Fruit fly (Drosophila melanogaster) whole organism, prepupa: ENCODE results near the gene betaTub65B.
A peak's percentile ranks its signal among the peaks of the same experiment; 100 is the strongest.

ENCODE experiments used
- CG10669 ChIP-seq: fragments of 200-800 bp; sonication (Bioruptor generic); optimal IDR thresholded peaks from 3 replicates; lab custom pipeline; 2018; ENCODE audit warnings: missing biosample characterization, mild to moderate bottlenecking, missing genetic modification characterization, moderate library complexity
- CG11294 ChIP-seq: fragments of 200-800 bp; sonication (Bioruptor generic); IDR thresholded peaks from 2 replicates; pipeline ENCODE4 v1.3.6; 2022; ENCODE audit warnings: missing biosample characterization, missing genetic modification characterization
- CG11902 ChIP-seq: fragments of 200-800 bp; sonication (Bioruptor generic); optimal IDR thresholded peaks from 3 replicates; lab custom pipeline; 2016; ENCODE audit warnings: missing biosample characterization, missing genetic modification characterization
- CG15336 ChIP-seq: fragments of 200-800 bp; sonication (Bioruptor generic); IDR thresholded peaks from 2 replicates; pipeline ENCODE4 v1.3.6; 2022; ENCODE audit warnings: missing biosample characterization, missing genetic modification characterization
- CG1621 ChIP-seq: fragments of 200-800 bp; sonication (Bioruptor generic); optimal IDR thresholded peaks from 3 replicates; lab custom pipeline; 2018; ENCODE audit warnings: missing biosample characterization, mild to moderate bottlenecking, missing genetic modification characterization
- CG16779 ChIP-seq: fragments of 200-800 bp; sonication (Bioruptor generic); optimal IDR thresholded peaks from 3 replicates; lab custom pipeline; 2017; ENCODE audit warnings: missing biosample characterization, mild to moderate bottlenecking, missing genetic modification characterization
- CG3032 ChIP-seq: fragments of 200-800 bp; optimal IDR thresholded peaks from 2 replicates; lab custom pipeline; 2019; ENCODE audit warnings: missing biosample characterization, mild to moderate bottlenecking, missing genetic modification characterization, moderate library complexity
- CG31627 ChIP-seq: fragments of 200-800 bp; sonication (Bioruptor generic); optimal IDR thresholded peaks from 3 replicates; lab custom pipeline; 2016; ENCODE audit warnings: missing biosample characterization, missing genetic modification characterization
- CG32006 ChIP-seq: fragments of 200-800 bp; sonication (Bioruptor generic); optimal IDR thresholded peaks from 3 replicates; lab custom pipeline; 2017; ENCODE audit warnings: missing biosample characterization, mild to moderate bottlenecking, missing genetic modification characterization
- CG3919 ChIP-seq: fragments of 200-800 bp; sonication (Bioruptor generic); optimal IDR thresholded peaks from 3 replicates; lab custom pipeline; 2016; ENCODE audit warnings: missing biosample characterization, missing genetic modification characterization
- CG4318 ChIP-seq: fragments of 200-800 bp; sonication (Bioruptor generic); optimal IDR thresholded peaks from 3 replicates; lab custom pipeline; 2017; ENCODE audit warnings: missing biosample characterization, mild to moderate bottlenecking, missing genetic modification characterization
- CG6163 ChIP-seq: fragments of 200-800 bp; sonication (Bioruptor generic); IDR thresholded peaks from 3 replicates; pipeline ENCODE4 v1.3.6; 2022; ENCODE audit warnings: missing biosample characterization, missing genetic modification characterization
- CG6792 ChIP-seq: fragments of 200-800 bp; sonication (Bioruptor generic); optimal IDR thresholded peaks from 3 replicates; lab custom pipeline; 2016; ENCODE audit warnings: missing biosample characterization, missing genetic modification characterization
- CG6808 ChIP-seq: fragments of 200-800 bp; sonication (Bioruptor generic); optimal IDR thresholded peaks from 3 replicates; lab custom pipeline; 2017; ENCODE audit warnings: missing biosample characterization, missing genetic modification characterization, mild to moderate bottlenecking, moderate library complexity, missing genetic modification reagents
- CG7368 ChIP-seq: fragments of 200-800 bp; sonication (Bioruptor generic); optimal IDR thresholded peaks from 3 replicates; lab custom pipeline; 2016; ENCODE audit warnings: missing biosample characterization, missing genetic modification characterization
- CG8319 ChIP-seq: fragments of 200-800 bp; sonication (Bioruptor generic); optimal IDR thresholded peaks from 3 replicates; lab custom pipeline; 2016; ENCODE audit warnings: missing biosample characterization, missing genetic modification characterization
- CG9139 ChIP-seq: fragments of 200-800 bp; sonication (Bioruptor generic); optimal IDR thresholded peaks from 3 replicates; lab custom pipeline; 2017; ENCODE audit warnings: missing biosample characterization, mild to moderate bottlenecking, missing genetic modification characterization
- Eip75B ChIP-seq: fragments of 200-800 bp; sonication (Bioruptor generic); optimal IDR thresholded peaks from 3 replicates; lab custom pipeline; 2016; ENCODE audit warnings: missing biosample characterization, missing genetic modification characterization
- Eip78C ChIP-seq: fragments of 200-800 bp; sonication (Bioruptor generic); peaks from one replicate; lab custom pipeline; 2016; ENCODE audit warnings: missing biosample characterization, missing genetic modification characterization
- Eip93F ChIP-seq: fragments of 200-800 bp; sonication (Bioruptor generic); optimal IDR thresholded peaks from 2 replicates; lab custom pipeline; 2016; ENCODE audit warnings: missing biosample characterization, mild to moderate bottlenecking, missing genetic modification characterization
- Ets21C ChIP-seq: fragments of 200-800 bp; sonication (Bioruptor generic); optimal IDR thresholded peaks from 3 replicates; lab custom pipeline; 2016; ENCODE audit warnings: missing biosample characterization, missing genetic modification characterization
- Ets96B ChIP-seq: fragments of 200-800 bp; optimal IDR thresholded peaks from 2 replicates; lab custom pipeline; 2019; ENCODE audit warnings: missing biosample characterization, mild to moderate bottlenecking, missing genetic modification characterization, moderate library complexity
- Hr39 ChIP-seq: fragments of 200-800 bp; sonication (Bioruptor generic); optimal IDR thresholded peaks from 2 replicates; lab custom pipeline; 2016; ENCODE audit warnings: missing biosample characterization, missing genetic modification characterization
- Lpt ChIP-seq: fragments of 200-800 bp; sonication (Bioruptor generic); optimal IDR thresholded peaks from 3 replicates; lab custom pipeline; 2016; ENCODE audit warnings: missing biosample characterization, missing genetic modification characterization
- Met ChIP-seq: fragments of 200-800 bp; sonication (Bioruptor generic); optimal IDR thresholded peaks from 3 replicates; lab custom pipeline; 2016; ENCODE audit warnings: missing biosample characterization, missing genetic modification characterization
- OdsH ChIP-seq: fragments of 200-800 bp; sonication (Bioruptor generic); optimal IDR thresholded peaks from 3 replicates; lab custom pipeline; 2016; ENCODE audit warnings: missing biosample characterization, missing genetic modification characterization
- Smox ChIP-seq: fragments of 200-800 bp; sonication (Bioruptor generic); optimal IDR thresholded peaks from 3 replicates; lab custom pipeline; 2016; ENCODE audit warnings: missing biosample characterization, missing genetic modification characterization
- Sox102F ChIP-seq: fragments of 200-800 bp; sonication (Bioruptor generic); optimal IDR thresholded peaks from 2 replicates; lab custom pipeline; 2016; ENCODE audit warnings: missing biosample characterization, mild to moderate bottlenecking, missing genetic modification characterization
- Sox14 ChIP-seq: fragments of 200-800 bp; sonication (Bioruptor generic); optimal IDR thresholded peaks from 3 replicates; lab custom pipeline; 2016; ENCODE audit warnings: missing biosample characterization, missing genetic modification characterization
- Sox15 ChIP-seq: fragments of 200-800 bp; sonication (Bioruptor generic); optimal IDR thresholded peaks from 3 replicates; lab custom pipeline; 2016; ENCODE audit warnings: missing biosample characterization, missing genetic modification characterization
- achi ChIP-seq: fragments of 200-800 bp; sonication (Bioruptor generic); optimal IDR thresholded peaks from 3 replicates; lab custom pipeline; 2016; ENCODE audit warnings: missing biosample characterization, missing genetic modification characterization
- acj6 ChIP-seq: fragments of 200-800 bp; sonication (Bioruptor generic); optimal IDR thresholded peaks from 3 replicates; lab custom pipeline; 2016; ENCODE audit warnings: missing biosample characterization, missing genetic modification characterization
- dac ChIP-seq: fragments of 200-800 bp; sonication (Bioruptor generic); optimal IDR thresholded peaks from 2 replicates; lab custom pipeline; 2017; ENCODE audit warnings: missing biosample characterization, mild to moderate bottlenecking, missing genetic modification characterization
- dsx ChIP-seq: fragments of 200-800 bp; optimal IDR thresholded peaks from 3 replicates; lab custom pipeline; 2019; ENCODE audit warnings: missing biosample characterization, mild to moderate bottlenecking, missing genetic modification characterization, moderate library complexity; ENCODE audit not compliant: poor library complexity, severe bottlenecking
- eg ChIP-seq: fragments of 200-800 bp; sonication (Bioruptor generic); IDR thresholded peaks from 3 replicates; pipeline ENCODE4 v1.3.6; 2022; ENCODE audit warnings: missing biosample characterization, missing genetic modification characterization
- esn ChIP-seq: fragments of 200-800 bp; sonication (Bioruptor generic); optimal IDR thresholded peaks from 2 replicates; lab custom pipeline; 2016; ENCODE audit warnings: missing biosample characterization, mild to moderate bottlenecking, missing genetic modification characterization, moderate library complexity
- fd59A ChIP-seq: fragments of 200-800 bp; sonication (Bioruptor generic); optimal IDR thresholded peaks from 2 replicates; lab custom pipeline; 2017; ENCODE audit warnings: missing biosample characterization, mild to moderate bottlenecking, missing genetic modification characterization, missing genetic modification reagents
- fkh ChIP-seq: fragments of 200-800 bp; sonication (Bioruptor generic); optimal IDR thresholded peaks from 3 replicates; lab custom pipeline; 2017; ENCODE audit warnings: missing biosample characterization, mild to moderate bottlenecking, missing genetic modification characterization, moderate library complexity
- lz ChIP-seq: fragments of 200-800 bp; sonication (Bioruptor generic); optimal IDR thresholded peaks from 3 replicates; lab custom pipeline; 2016; ENCODE audit warnings: missing biosample characterization, missing genetic modification characterization
- net ChIP-seq: fragments of 200-800 bp; sonication (Bioruptor generic); optimal IDR thresholded peaks from 3 replicates; lab custom pipeline; 2016; ENCODE audit warnings: missing biosample characterization, missing genetic modification characterization
- pdm3 ChIP-seq: fragments of 200-800 bp; sonication (Bioruptor generic); optimal IDR thresholded peaks from 3 replicates; lab custom pipeline; 2016; ENCODE audit warnings: missing biosample characterization, missing genetic modification characterization
- svp ChIP-seq: fragments of 200-800 bp; sonication (Bioruptor generic); peaks from one replicate; lab custom pipeline; 2016; ENCODE audit warnings: missing biosample characterization, missing genetic modification characterization
- vri ChIP-seq: fragments of 200-800 bp; sonication (Bioruptor generic); optimal IDR thresholded peaks from 3 replicates; lab custom pipeline; 2016; ENCODE audit warnings: missing biosample characterization, mild to moderate bottlenecking, missing genetic modification characterization

The betaTub65B gene

dm6 chr3L:6508083-6508482 lies 22.4 kb upstream of the betaTub65B start:
- no peak for TF ChIP-seq fd59A
- TF ChIP-seq esn (GFP tag; lab: Kevin White, UChicago): no peak
- TF ChIP-seq CG3032: no peak
- TF ChIP-seq CG7368 (GFP tag; lab: Kevin White, UChicago): no peak
- no peak for TF ChIP-seq Sox102F
- no peak for TF ChIP-seq Smox (GFP tag; lab: Kevin White, UChicago)
- TF ChIP-seq CG6792 (GFP tag; lab: Kevin White, UChicago): no peak
- TF ChIP-seq CG11902 (GFP tag; lab: Kevin White, UChicago): no peak

DNA sequence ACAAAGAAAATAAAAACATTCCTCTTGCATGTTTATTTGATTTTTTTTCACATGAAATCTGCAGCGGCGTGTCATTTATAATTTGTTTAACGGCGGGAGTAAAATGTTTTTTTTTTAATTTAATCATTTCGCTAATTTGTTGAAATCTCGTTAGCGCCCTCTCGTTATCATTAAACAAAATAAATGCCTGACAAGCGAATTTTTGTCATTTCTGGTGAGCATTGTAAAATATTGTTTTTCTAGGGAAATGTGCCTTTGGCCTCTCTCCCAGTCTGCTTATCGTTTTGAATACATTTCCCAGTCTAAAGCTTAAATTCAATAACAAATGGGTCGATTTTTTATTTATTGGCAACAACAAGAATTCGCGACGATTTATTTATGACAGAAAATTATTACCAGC lies 18.2 kb upstream of the betaTub65B start:
- TF ChIP-seq svp (GFP tag; lab: Kevin White, UChicago) (peak; percentile 94), CG4318 (GFP tag; lab: Kevin White, UChicago) (no peak), Lpt (GFP tag; lab: Kevin White, UChicago) (no peak), Smox (GFP tag; lab: Kevin White, UChicago) (no peak)

- TF ChIP-seq Eip93F (GFP tag; lab: Kevin White, UChicago) (no peak), CG15336 (GFP tag; lab: Robert Waterston, UW) (no peak), eg (peak; percentile 42; the same call in 1 of the 3 replicates), fkh (GFP tag; lab: Kevin White, UChicago) (peak; percentile 53), CG32006 (GFP tag; lab: Kevin White, UChicago) (peak; percentile 22)
Measured at dm6 chr3L:6516901-6517300, 13.6 kb upstream of the betaTub65B start.

DNA sequence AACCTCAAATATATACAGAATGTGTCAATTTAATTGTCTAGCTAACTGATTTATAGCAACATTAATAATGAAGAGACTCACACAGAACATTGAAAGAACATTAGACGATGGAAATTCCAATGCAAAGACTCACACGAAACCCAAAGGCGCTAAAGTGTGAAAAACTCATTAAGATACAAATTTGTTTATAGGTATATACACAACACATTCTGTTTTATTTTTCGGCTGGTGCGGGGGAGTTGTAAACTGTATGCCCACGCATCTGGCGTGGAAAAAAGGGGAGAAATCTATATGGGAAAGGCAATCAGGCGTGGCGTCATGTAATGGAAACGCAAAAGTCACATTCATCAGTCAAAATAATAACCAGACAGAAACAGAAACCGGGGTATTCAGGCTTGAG lies 10.9 kb upstream of the betaTub65B start:
- TF ChIP-seq OdsH (GFP tag; lab: Kevin White, UChicago) (no peak), CG9139 (no peak), Eip93F (GFP tag; lab: Kevin White, UChicago) (no peak), Sox14 (GFP tag; lab: Kevin White, UChicago) (no peak), CG7368 (GFP tag; lab: Kevin White, UChicago) (no peak), CG10669 (GFP tag; lab: Kevin White, UChicago) (no peak), CG6792 (GFP tag; lab: Kevin White, UChicago) (no peak), eg (no peak), net (GFP tag; lab: Kevin White, UChicago) (no peak), CG1621 (tag; lab: Kevin White, UChicago) (no peak), CG6808 (GFP tag; lab: Kevin White, UChicago) (no peak)

dm6 chr3L:6522785-6523184 lies 7.7 kb upstream of the betaTub65B start:
- TF ChIP-seq Ets96B (no peak), acj6 (no peak), CG32006 (GFP tag; lab: Kevin White, UChicago) (no peak), CG3032 (no peak), dac (no peak), net (GFP tag; lab: Kevin White, UChicago) (no peak), achi (GFP tag; lab: Kevin White, UChicago) (no peak), Met (GFP tag; lab: Kevin White, UChicago) (no peak), vri (GFP tag; lab: Kevin White, UChicago) (peak; percentile 65), dsx (GFP tag; lab: Kevin White, UChicago) (no peak), CG8319 (GFP tag; lab: Kevin White, UChicago) (no peak), CG15336 (GFP tag; lab: Robert Waterston, UW) (0 out of 2 replicates have a peak, but pooled peaks have one; percentile 24), lz (no peak), esn (GFP tag; lab: Kevin White, UChicago) (no peak), CG31627 (no peak), CG16779 (tag; lab: Kevin White, UChicago) (peak; percentile 2), Sox14 (GFP tag; lab: Kevin White, UChicago) (no peak), CG11294 (GFP tag; lab: Robert Waterston, UW) (no peak), Eip93F (GFP tag; lab: Kevin White, UChicago) (no peak), pdm3 (GFP tag; lab: Kevin White, UChicago) (no peak), CG1621 (tag; lab: Kevin White, UChicago) (no peak), fkh (GFP tag; lab: Kevin White, UChicago) (peak; percentile 86), Smox (GFP tag; lab: Kevin White, UChicago) (no peak), CG3919 (GFP tag; lab: Kevin White, UChicago) (no peak), Eip75B (GFP tag; lab: Kevin White, UChicago) (no peak), CG11902 (GFP tag; lab: Kevin White, UChicago) (no peak), Hr39 (no peak), CG7368 (GFP tag; lab: Kevin White, UChicago) (no peak), Ets21C (GFP tag; lab: Kevin White, UChicago) (no peak), Eip78C (GFP tag; lab: Kevin White, UChicago) (peak; percentile 25), Sox15 (GFP tag; lab: Kevin White, UChicago) (no peak), CG6163 (GFP tag; lab: Robert Waterston, UW) (0 out of 3 replicates have a peak, but pooled peaks have one; percentile 7)
